Fruit fly (Drosophila melanogaster) whole organism, embryonic: ENCODE measurements around the gene CG13912.

ENCODE experiments used
- Bgb ChIP-seq: fragments of 200-800 bp; sonication (Bioruptor generic); IDR thresholded peaks from 2 replicates; pipeline ENCODE4 v1.3.6; 2022; ENCODE audit warnings: missing biosample characterization, missing genetic modification characterization; ENCODE audit not compliant: partially characterized antibody
- Blimp-1 ChIP-seq: fragments of 200-800 bp; sonication (Bioruptor generic); optimal IDR thresholded peaks from 3 replicates; lab custom pipeline; 2018; ENCODE audit warnings: missing biosample characterization, missing genetic modification characterization, mild to moderate bottlenecking, moderate library complexity, missing genetic modification reagents
- CG10431 ChIP-seq: fragments of 200-800 bp; sonication (Bioruptor generic); optimal IDR thresholded peaks from 3 replicates; lab custom pipeline; 2018; ENCODE audit warnings: missing biosample characterization, mild to moderate bottlenecking, missing genetic modification characterization
- CG11093 ChIP-seq: fragments of 200-800 bp; sonication (Bioruptor generic); IDR thresholded peaks from 3 replicates; pipeline ENCODE4 v1.3.6; 2022; ENCODE audit warnings: missing biosample characterization, missing genetic modification characterization
- CG11695 ChIP-seq: fragments of 200-800 bp; sonication (Bioruptor generic); IDR thresholded peaks from 3 replicates; pipeline ENCODE4 v1.3.6; 2022; ENCODE audit warnings: missing biosample characterization, missing genetic modification characterization
- CG1529 ChIP-seq: fragments of 200-800 bp; sonication (Bioruptor generic); optimal IDR thresholded peaks from 3 replicates; lab custom pipeline; 2018; ENCODE audit warnings: missing biosample characterization, missing genetic modification characterization
- CG16863 ChIP-seq: fragments of 200-800 bp; sonication (Bioruptor generic); optimal IDR thresholded peaks from 3 replicates; lab custom pipeline; 2016; ENCODE audit warnings: missing biosample characterization, missing genetic modification characterization
- CG17912 ChIP-seq: fragments of 200-800 bp; sonication (Bioruptor generic); optimal IDR thresholded peaks from 2 replicates; lab custom pipeline; 2018; ENCODE audit warnings: missing biosample characterization, mild to moderate bottlenecking, missing genetic modification characterization
- CG30020 ChIP-seq: fragments of 200-800 bp; optimal IDR thresholded peaks from 2 replicates; lab custom pipeline; 2019; ENCODE audit warnings: missing biosample characterization, mild to moderate bottlenecking, missing genetic modification characterization, moderate library complexity
- CG31224 ChIP-seq: fragments of 200-800 bp; sonication (Bioruptor generic); IDR thresholded peaks from 2 replicates; pipeline ENCODE4 v1.3.6; 2022; ENCODE audit warnings: missing biosample characterization, missing genetic modification characterization
- CG33557 ChIP-seq: fragments of 200-800 bp; sonication (Bioruptor generic); optimal IDR thresholded peaks from 2 replicates; lab custom pipeline; 2019; ENCODE audit warnings: missing biosample characterization, mild to moderate bottlenecking, missing genetic modification characterization, moderate library complexity
- CG3847 ChIP-seq: fragments of 200-800 bp; sonication (Bioruptor generic); IDR thresholded peaks from 2 replicates; pipeline ENCODE4 v1.3.6; 2022; ENCODE audit warnings: missing biosample characterization, missing genetic modification characterization
- CG42726 ChIP-seq: fragments of 200-800 bp; sonication (Bioruptor generic); IDR thresholded peaks from 2 replicates; pipeline ENCODE4 v1.3.6; 2022; ENCODE audit warnings: missing biosample characterization, missing genetic modification characterization; ENCODE audit not compliant: partially characterized antibody
- CG4328 ChIP-seq: fragments of 200-800 bp; sonication (Bioruptor generic); optimal IDR thresholded peaks from 3 replicates; lab custom pipeline; 2017; ENCODE audit warnings: missing biosample characterization, missing genetic modification reagents, missing genetic modification characterization
- CG4730 ChIP-seq: fragments of 200-800 bp; sonication (Bioruptor generic); IDR thresholded peaks from 2 replicates; pipeline ENCODE4 v1.3.6; 2022; ENCODE audit warnings: missing biosample characterization, missing genetic modification characterization
- CG7786 ChIP-seq: fragments of 200-800 bp; sonication (Bioruptor generic); optimal IDR thresholded peaks from 2 replicates; lab custom pipeline; 2016; ENCODE audit warnings: missing biosample characterization, missing genetic modification characterization
- CG8089 ChIP-seq: fragments of 200-800 bp; sonication (Bioruptor generic); optimal IDR thresholded peaks from 3 replicates; lab custom pipeline; 2016; ENCODE audit warnings: missing biosample characterization, missing genetic modification characterization
- D ChIP-seq, 2 experiments: fragments of 200-800 bp in 1 of 2; fragments of >200 bp in 1 of 2; sonication (Bioruptor generic) in 1 of 2; optimal IDR thresholded peaks; 2 replicates in 1 of 2; 3 replicates in 1 of 2; lab custom pipeline; 2017; ENCODE audit warnings: mild to moderate bottlenecking in 1 of 2, missing biosample characterization in 1 of 2, missing genetic modification characterization in 1 of 2, missing genetic modification reagents in 1 of 2
- E2f1 ChIP-seq: fragments of 200-800 bp; sonication (Bioruptor generic); IDR thresholded peaks from 2 replicates; pipeline ENCODE4 v1.3.6; 2022; ENCODE audit warnings: missing biosample characterization, missing genetic modification characterization
- Gsc ChIP-seq: fragments of 200-800 bp; sonication (Bioruptor generic); IDR thresholded peaks from 2 replicates; pipeline ENCODE4 v1.3.6; 2022; ENCODE audit warnings: missing biosample characterization, missing genetic modification characterization
- Hand ChIP-seq: fragments of 200-800 bp; sonication (Bioruptor generic); optimal IDR thresholded peaks from 2 replicates; lab custom pipeline; 2017; ENCODE audit warnings: mild to moderate bottlenecking, missing biosample characterization, missing genetic modification reagents, missing genetic modification characterization
- Hr39 ChIP-seq: fragments of >200 bp; optimal IDR thresholded peaks from 2 replicates; lab custom pipeline; 2017
- Jarid2 ChIP-seq: fragments of 200-800 bp; sonication (Bioruptor generic); optimal IDR thresholded peaks from 3 replicates; lab custom pipeline; 2017; ENCODE audit warnings: mild to moderate bottlenecking, missing biosample characterization, missing genetic modification reagents, missing genetic modification characterization
- Mes4 ChIP-seq: fragments of 200-800 bp; sonication (Bioruptor generic); optimal IDR thresholded peaks from 2 replicates; lab custom pipeline; 2016; ENCODE audit warnings: missing biosample characterization, missing genetic modification characterization
- NFAT ChIP-seq: fragments of 200-800 bp; sonication (Bioruptor generic); IDR thresholded peaks from 2 replicates; pipeline ENCODE4 v1.3.6; 2022; ENCODE audit warnings: missing biosample characterization, missing genetic modification characterization
- Ssrp ChIP-seq: fragments of 200-800 bp; sonication (Bioruptor generic); optimal IDR thresholded peaks from 2 replicates; lab custom pipeline; 2018; ENCODE audit warnings: missing biosample characterization, mild to moderate bottlenecking, missing genetic modification characterization, moderate library complexity
- Stat92E ChIP-seq, 3 experiments: fragments of >200 bp in 2 of 3; fragments of 200-800 bp in 1 of 3; sonication (Bioruptor generic) in 1 of 3; optimal IDR thresholded peaks; 2 replicates each; lab custom pipeline; 2017 to 2019; ENCODE audit warnings: missing biosample characterization in 3 of 3, missing genetic modification characterization in 3 of 3, mild to moderate bottlenecking in 1 of 3, moderate library complexity in 1 of 3
- ab ChIP-seq: fragments of 200-800 bp; sonication (Bioruptor generic); optimal IDR thresholded peaks from 2 replicates; lab custom pipeline; 2016; ENCODE audit warnings: missing biosample characterization, missing genetic modification characterization
- al ChIP-seq: fragments of 200-800 bp; sonication (Bioruptor generic); IDR thresholded peaks from 2 replicates; pipeline ENCODE4 v1.3.6; 2022; ENCODE audit warnings: missing biosample characterization, missing genetic modification characterization
- da ChIP-seq: fragments of 200-800 bp; sonication (Bioruptor generic); optimal IDR thresholded peaks from 2 replicates; lab custom pipeline; 2016; ENCODE audit warnings: missing biosample characterization, missing genetic modification characterization
- dati ChIP-seq: fragments of 200-800 bp; sonication (Bioruptor generic); IDR thresholded peaks from 2 replicates; pipeline ENCODE4 v1.3.6; 2022; ENCODE audit warnings: missing biosample characterization, missing genetic modification characterization
- dysf ChIP-seq: fragments of 200-800 bp; sonication (Bioruptor generic); IDR thresholded peaks from 3 replicates; pipeline ENCODE4 v1.3.6; 2022; ENCODE audit warnings: missing biosample characterization, missing genetic modification characterization
- fd102C ChIP-seq: fragments of 200-800 bp; sonication (Bioruptor generic); optimal IDR thresholded peaks from 2 replicates; lab custom pipeline; 2018; ENCODE audit warnings: missing biosample characterization, mild to moderate bottlenecking, missing genetic modification characterization, moderate library complexity
- fu2 ChIP-seq: fragments of 200-800 bp; sonication (Bioruptor generic); optimal IDR thresholded peaks from 2 replicates; lab custom pipeline; 2016; ENCODE audit warnings: missing biosample characterization, missing genetic modification characterization
- gsb ChIP-seq: fragments of 200-800 bp; sonication (Bioruptor generic); IDR thresholded peaks from 2 replicates; pipeline ENCODE4 v1.3.6; 2022; ENCODE audit warnings: missing biosample characterization, missing genetic modification characterization
- ind ChIP-seq: fragments of 200-800 bp; sonication (Bioruptor generic); optimal IDR thresholded peaks from 3 replicates; lab custom pipeline; 2016; ENCODE audit warnings: missing biosample characterization, missing genetic modification characterization
- inv ChIP-seq: fragments of 200-800 bp; sonication (Bioruptor generic); IDR thresholded peaks from 2 replicates; pipeline ENCODE4 v1.3.6; 2022; ENCODE audit warnings: missing biosample characterization, missing genetic modification characterization; ENCODE audit not compliant: partially characterized antibody
- jumu ChIP-seq: fragments of 200-800 bp; sonication (Bioruptor generic); optimal IDR thresholded peaks from 3 replicates; lab custom pipeline; 2016; ENCODE audit warnings: missing biosample characterization, missing genetic modification characterization
- nmo ChIP-seq: fragments of 200-800 bp; sonication (Bioruptor generic); optimal IDR thresholded peaks from 2 replicates; lab custom pipeline; 2018; ENCODE audit warnings: missing biosample characterization, mild to moderate bottlenecking, missing genetic modification characterization, moderate library complexity
- pan ChIP-seq, 4 experiments: fragments of >200 bp in 3 of 4; fragments of 200-800 bp in 1 of 4; sonication (Bioruptor generic) in 1 of 4; optimal IDR thresholded peaks in 3 of 4; IDR thresholded peaks in 1 of 4; 2 replicates each; pipeline versions ENCODE4 v1.3.6 to Lab custom; 2017 to 2022; ENCODE audit warnings: missing biosample characterization in 2 of 4, missing genetic modification characterization in 2 of 4, mixed read lengths in 1 of 4
- pita ChIP-seq: fragments of 200-800 bp; sonication (Bioruptor generic); optimal IDR thresholded peaks from 2 replicates; lab custom pipeline; 2017; ENCODE audit warnings: missing biosample characterization, mild to moderate bottlenecking, missing genetic modification characterization
- ranshi ChIP-seq: fragments of 200-800 bp; sonication (Bioruptor generic); IDR thresholded peaks from 2 replicates; pipeline ENCODE4 v1.3.6; 2022; ENCODE audit warnings: missing biosample characterization, missing genetic modification characterization
- sens ChIP-seq: fragments of 200-800 bp; sonication (Bioruptor generic); peaks from one replicate; lab custom pipeline; 2016; ENCODE audit warnings: missing biosample characterization, missing genetic modification characterization
- sr ChIP-seq: fragments of 200-800 bp; sonication (Bioruptor generic); IDR thresholded peaks from 3 replicates; pipeline ENCODE4 v1.3.6; 2022; ENCODE audit warnings: missing biosample characterization, missing genetic modification characterization
- stc ChIP-seq: fragments of 200-800 bp; sonication (Bioruptor generic); IDR thresholded peaks from 2 replicates; pipeline ENCODE4 v1.3.6; 2022; ENCODE audit warnings: missing biosample characterization, missing genetic modification characterization
- tup ChIP-seq: fragments of 200-800 bp; sonication (Bioruptor generic); optimal IDR thresholded peaks from 2 replicates; lab custom pipeline; 2016; ENCODE audit warnings: missing biosample characterization, mild to moderate bottlenecking, missing genetic modification characterization, moderate library complexity
- vvl ChIP-seq: fragments of 200-800 bp; sonication (Bioruptor generic); IDR thresholded peaks from 2 replicates; pipeline ENCODE4 v1.3.6; 2022; ENCODE audit warnings: missing biosample characterization, missing genetic modification characterization
- zen2 ChIP-seq: fragments of 200-800 bp; sonication (Bioruptor generic); IDR thresholded peaks from 3 replicates; pipeline ENCODE4 v1.3.6; 2022; ENCODE audit warnings: missing biosample characterization, missing genetic modification characterization; ENCODE audit not compliant: partially characterized antibody

The CG13912 gene

DNA sequence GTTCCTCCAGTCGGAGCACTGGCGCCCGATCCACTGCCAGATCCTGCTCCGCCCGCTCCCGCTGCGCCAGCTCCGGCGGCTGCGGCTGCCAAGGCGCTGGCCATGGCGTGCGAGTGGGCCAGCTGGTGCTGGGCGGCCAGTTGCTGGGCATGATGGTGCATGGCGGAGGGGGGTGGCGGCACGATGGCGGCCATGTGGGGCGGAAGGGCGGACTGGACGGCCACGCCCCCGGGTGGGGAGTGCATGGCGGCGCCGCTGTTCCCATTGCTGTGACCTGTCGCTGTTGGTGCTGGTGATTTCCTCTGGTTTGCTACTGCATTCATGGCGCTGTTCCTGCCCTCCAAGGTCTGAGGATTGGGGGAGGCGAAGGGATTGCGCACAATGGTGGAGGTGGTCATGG is 16.5 kb upstream of the CG13912 start (continued):
- TF ChIP-seq sens (GFP tag; lab: Kevin White, UChicago), result peak; percentile 17
- no peak for TF ChIP-seq CG42726
- TF ChIP-seq Jarid2, result no peak
- TF ChIP-seq CG30020 (tag; lab: Kevin White, UChicago), result no peak

DNA sequence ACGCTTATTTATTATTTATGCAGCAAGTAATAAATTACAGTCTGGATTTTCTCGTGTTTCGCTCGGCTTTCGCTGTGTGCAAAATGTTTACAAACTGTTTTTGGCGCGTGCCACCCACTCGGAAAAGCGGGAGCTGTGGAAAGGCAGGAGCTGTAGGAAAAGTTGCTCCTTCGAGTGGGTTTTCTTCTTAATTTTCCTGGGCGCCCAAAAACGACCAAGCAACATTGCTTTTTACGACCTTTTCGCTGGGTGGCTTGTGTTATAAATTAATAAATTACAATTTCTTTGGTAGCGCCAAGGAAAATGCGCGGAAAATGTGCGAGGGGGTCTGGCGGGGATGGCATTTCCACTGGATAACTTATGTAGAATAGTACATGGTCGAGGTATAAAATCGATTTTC is 12.9 kb upstream of the CG13912 start:
- TF ChIP-seq da (no peak), zen2 (GFP tag; lab: Robert Waterston, UW) (no peak), Mes4 (GFP tag; lab: Kevin White, UChicago) (no peak), gsb (no peak), Stat92E (GFP tag; optimal IDR thresholded peaks at IDR 0.05; lab: Kevin White, UChicago) (no peak), pan (optimal IDR thresholded peaks at IDR 0.05; lab: Kevin White, UChicago) (no peak), pan (GFP tag; optimal IDR thresholded peaks at IDR 0.05 in 1 of 2, IDR thresholded peaks at IDR 0.05 in 1 of 2) (peak in 1 of 2 experiments; percentile 25), CG31224 (GFP tag; lab: Robert Waterston, UW) (peak; percentile 89), dysf (GFP tag; lab: Robert Waterston, UW) (0 out of 3 replicates have a peak, but pooled peaks have one; percentile 24), CG16863 (GFP tag; lab: Kevin White, UChicago) (no peak), vvl (GFP tag; lab: Robert Waterston, UW) (0 out of 2 replicates have a peak, but pooled peaks have one; percentile 6)

DNA sequence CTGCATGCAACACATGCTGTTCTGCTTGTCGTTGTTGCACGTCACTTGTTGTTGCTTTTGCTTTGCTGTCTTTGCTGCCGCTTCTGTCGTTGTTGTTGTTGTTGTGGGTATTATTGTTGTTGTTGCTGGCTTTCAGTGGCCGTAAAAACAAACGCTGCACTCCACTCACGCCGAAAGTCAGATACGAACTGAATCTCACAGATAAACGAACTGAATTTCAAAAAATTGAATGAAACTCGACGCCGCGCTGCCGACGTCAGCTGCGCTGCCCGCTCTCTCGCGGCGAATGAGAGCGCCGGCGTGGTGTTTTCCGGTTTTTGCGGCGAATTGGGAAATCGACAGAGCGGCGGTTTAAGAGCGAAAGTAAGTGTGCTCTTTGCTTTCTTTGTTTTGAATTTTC is 12.3 kb upstream of the CG13912 start, which contains the start of gene bab2:
bab2 (minus strand) TSS at position 192 of the 400 bp plus-strand sequence.
- TF ChIP-seq E2f1, result no peak
- no peak for TF ChIP-seq CG1529 (GFP tag; lab: Kevin White, UChicago)
- peak; percentile 3 for TF ChIP-seq nmo (GFP tag; lab: Kevin White, UChicago)
- no peak; the same call in 2 of the 3 replicates for TF ChIP-seq sr (GFP tag; lab: Robert Waterston, UW)
- no peak for TF ChIP-seq CG4730
- TF ChIP-seq Hand (GFP tag; lab: Kevin White, UChicago), result no peak
- peak; percentile 49 for TF ChIP-seq fd102C
- no peak for TF ChIP-seq pita (GFP tag; lab: Kevin White, UChicago)
- TF ChIP-seq CG7786 (GFP tag; lab: Kevin White, UChicago), result no peak
- TF ChIP-seq NFAT (GFP tag; lab: Robert Waterston, UW), result no peak
- TF ChIP-seq ranshi, result no peak; the same call in 1 of the 2 replicates
- no peak for TF ChIP-seq CG11093 (GFP tag; lab: Robert Waterston, UW)
- TF ChIP-seq CG33557 (GFP tag; lab: Kevin White, UChicago), result peak; percentile 47
- TF ChIP-seq stc (GFP tag; lab: Robert Waterston, UW), result peak; percentile 62; the same call in 1 of the 2 replicates
- no peak for TF ChIP-seq CG4328 (GFP tag; lab: Kevin White, UChicago)
- peak; percentile 5 for TF ChIP-seq Blimp-1 (GFP tag; lab: Kevin White, UChicago)
- TF ChIP-seq CG11695 (GFP tag; lab: Robert Waterston, UW), result no peak
- no peak for TF ChIP-seq CG8089
- TF ChIP-seq Ssrp (tag; lab: Kevin White, UChicago), result no peak
- TF ChIP-seq D (optimal IDR thresholded peaks at IDR 0.05; lab: Kevin White, UChicago), result no peak
- no peak for TF ChIP-seq D (GFP tag; optimal IDR thresholded peaks at IDR 0.05; lab: Kevin White, UChicago)
- TF ChIP-seq Bgb (GFP tag; lab: Robert Waterston, UW), result peak; percentile 56
- no peak for TF ChIP-seq ab (GFP tag; lab: Kevin White, UChicago)
- TF ChIP-seq al (GFP tag; lab: Robert Waterston, UW), result no peak
- no peak for TF ChIP-seq CG10431
- TF ChIP-seq fu2 (GFP tag; lab: Kevin White, UChicago), result no peak
- TF ChIP-seq CG3847 (GFP tag; lab: Robert Waterston, UW), result no peak
- TF ChIP-seq tup, result no peak
- no peak for TF ChIP-seq dati (GFP tag; lab: Robert Waterston, UW)
- TF ChIP-seq ind (GFP tag; lab: Kevin White, UChicago), result no peak
- TF ChIP-seq Gsc (GFP tag; lab: Robert Waterston, UW), result no peak
- no peak for TF ChIP-seq jumu (GFP tag; lab: Kevin White, UChicago)
- TF ChIP-seq inv, result no peak
- TF ChIP-seq Hr39 (lab: Kevin White, UChicago), result no peak
- TF ChIP-seq CG17912 (GFP tag; lab: Kevin White, UChicago), result no peak
